Worm (Caenorhabditis elegans) whole organism, L1 larva: ENCODE data around the gene pqn-96.

ENCODE experiments used
- C34B4.2 ChIP-seq: sonication (generic microtip); optimal IDR thresholded peaks from 2 replicates; lab custom pipeline; 2017; ENCODE audit warnings: mild to moderate bottlenecking, missing genetic modification characterization, missing compliant biosample characterization
- Y116A8C.19 ChIP-seq: sonication (generic microtip); optimal IDR thresholded peaks from 2 replicates; lab custom pipeline; 2016; ENCODE audit warnings: missing compliant biosample characterization, missing genetic modification characterization, borderline replicate concordance
- ama-1 ChIP-seq: fragments of 150-350 bp; optimal IDR thresholded peaks from 2 replicates; lab custom pipeline; 2014
- ceh-82 ChIP-seq, 3 experiments: fragments of 150-350 bp in 1 of 3; sonication (generic microtip) in 2 of 3; optimal IDR thresholded peaks; 2 replicates each; lab custom pipeline; 2014 to 2017; ENCODE audit warnings: missing biosample characterization in 3 of 3, missing genetic modification characterization in 3 of 3
- ceh-90 ChIP-seq: sonication (generic microtip); optimal IDR thresholded peaks from 2 replicates; lab custom pipeline; 2016; ENCODE audit warnings: missing genetic modification characterization, missing compliant biosample characterization
- dpl-1 ChIP-seq, 3 experiments: fragments of 150-350 bp in 2 of 3; sonication (generic microtip) in 1 of 3; optimal IDR thresholded peaks; 2 replicates each; lab custom pipeline; 2014 to 2017; ENCODE audit warnings: missing biosample characterization in 3 of 3, missing genetic modification characterization in 3 of 3, missing genetic modification reagents in 3 of 3
- efl-1 ChIP-seq, 4 experiments: fragments of 150-350 bp; optimal IDR thresholded peaks in 3 of 4; peaks in 1 of 4; 1 replicate in 1 of 4; 2 replicates in 3 of 4; lab custom pipeline; 2014; ENCODE audit warnings: missing biosample characterization in 2 of 4, missing genetic modification characterization in 2 of 4, missing genetic modification reagents in 2 of 4
- egl-13 ChIP-seq: sonication (generic microtip); optimal IDR thresholded peaks from 2 replicates; lab custom pipeline; 2016; ENCODE audit warnings: missing genotype, missing genetic modification reagents, missing genetic modification characterization, missing compliant biosample characterization
- elt-2 ChIP-seq: sonication (generic microtip); optimal IDR thresholded peaks from 2 replicates; lab custom pipeline; 2016; ENCODE audit warnings: missing genetic modification characterization, mild to moderate bottlenecking, inconsistent platforms, missing compliant biosample characterization, missing genetic modification reagents
- fkh-10 ChIP-seq: sonication (generic microtip); optimal IDR thresholded peaks from 2 replicates; lab custom pipeline; 2017; ENCODE audit warnings: missing biosample characterization, missing genetic modification reagents, missing genetic modification characterization
- fkh-8 ChIP-seq: sonication (generic microtip); optimal IDR thresholded peaks from 2 replicates; lab custom pipeline; 2016; ENCODE audit warnings: mild to moderate bottlenecking, missing genetic modification characterization, missing compliant biosample characterization
- isw-1 ChIP-seq: fragments of 200-800 bp; sonication (Bioruptor generic); IDR thresholded peaks from 2 replicates; pipeline ENCODE4 v1.3.6; 2022; ENCODE audit warnings: missing genetic modification characterization, missing compliant biosample characterization
- jun-1 ChIP-seq: fragments of 150-350 bp; optimal IDR thresholded peaks from 2 replicates; lab custom pipeline; 2014; ENCODE audit warnings: missing biosample characterization, missing genetic modification reagents, missing genetic modification characterization
- lin-13 ChIP-seq: fragments of 150-350 bp; optimal IDR thresholded peaks from 2 replicates; lab custom pipeline; 2014; ENCODE audit warnings: missing biosample characterization, missing genetic modification reagents, missing genetic modification characterization
- lin-14 ChIP-seq: fragments of 200-800 bp; sonication (Bioruptor generic); optimal IDR thresholded peaks from 2 replicates; lab custom pipeline; 2018; ENCODE audit warnings: mild to moderate bottlenecking, missing genetic modification characterization, moderate library complexity, missing compliant biosample characterization
- lir-3 ChIP-seq: sonication (generic microtip); optimal IDR thresholded peaks from 2 replicates; lab custom pipeline; 2016; ENCODE audit warnings: mild to moderate bottlenecking, missing genetic modification characterization, moderate library complexity, missing compliant biosample characterization; ENCODE audit not compliant: poor library complexity
- mdl-1 ChIP-seq, 2 experiments: fragments of 150-350 bp; optimal IDR thresholded peaks; 2 replicates each; lab custom pipeline; 2014 to 2017; ENCODE audit warnings: missing biosample characterization in 2 of 2, missing genetic modification characterization in 2 of 2, inconsistent platforms in 1 of 2
- nhr-11 ChIP-seq: fragments of 150-350 bp; optimal IDR thresholded peaks from 2 replicates; lab custom pipeline; 2014; ENCODE audit warnings: missing biosample characterization, missing genetic modification characterization
- nhr-19 ChIP-seq: fragments of 200-800 bp; sonication (Bioruptor generic); conservative IDR thresholded peaks from 2 replicates; pipeline ENCODE4 v1.3.6; 2022; ENCODE audit warnings: missing genetic modification characterization, missing compliant biosample characterization
- nhr-20 ChIP-seq: sonication (generic microtip); optimal IDR thresholded peaks from 2 replicates; lab custom pipeline; 2016; ENCODE audit warnings: mild to moderate bottlenecking, missing genetic modification characterization, missing compliant biosample characterization
- nhr-237 ChIP-seq: fragments of 150-350 bp; optimal IDR thresholded peaks from 2 replicates; lab custom pipeline; 2014; ENCODE audit warnings: missing biosample characterization, missing genetic modification characterization
- nhr-47 ChIP-seq: sonication (generic microtip); optimal IDR thresholded peaks from 2 replicates; lab custom pipeline; 2016; ENCODE audit warnings: mild to moderate bottlenecking, missing genetic modification characterization, moderate library complexity, missing compliant biosample characterization
- nhr-71 ChIP-seq: sonication (generic microtip); optimal IDR thresholded peaks from 2 replicates; lab custom pipeline; 2016; ENCODE audit warnings: mild to moderate bottlenecking, missing genetic modification characterization, moderate library complexity, missing compliant biosample characterization
- nhr-76 ChIP-seq: sonication (generic microtip); optimal IDR thresholded peaks from 2 replicates; lab custom pipeline; 2017; ENCODE audit warnings: missing biosample characterization, missing genetic modification characterization
- nhr-77 ChIP-seq: fragments of 150-350 bp; optimal IDR thresholded peaks from 2 replicates; lab custom pipeline; 2014; ENCODE audit warnings: missing biosample characterization, missing genetic modification characterization
- nhr-84 ChIP-seq: sonication (generic microtip); optimal IDR thresholded peaks from 2 replicates; lab custom pipeline; 2017; ENCODE audit warnings: missing biosample characterization, missing genetic modification characterization
- nhr-90 ChIP-seq: sonication (generic microtip); optimal IDR thresholded peaks from 2 replicates; lab custom pipeline; 2016; ENCODE audit warnings: mild to moderate bottlenecking, missing genetic modification characterization, missing compliant biosample characterization; ENCODE audit not compliant: poor library complexity
- pax-3 ChIP-seq: fragments of 200-800 bp; sonication (Bioruptor generic); optimal IDR thresholded peaks from 2 replicates; lab custom pipeline; 2018; ENCODE audit warnings: mild to moderate bottlenecking, missing genetic modification characterization, moderate library complexity, missing compliant biosample characterization
- pqm-1 ChIP-seq: sonication (generic microtip); optimal IDR thresholded peaks from 3 replicates; lab custom pipeline; 2017; ENCODE audit warnings: missing biosample characterization, missing genetic modification characterization
- skn-1 ChIP-seq: fragments of 150-350 bp; optimal IDR thresholded peaks from 2 replicates; lab custom pipeline; 2014; ENCODE audit warnings: missing biosample characterization, missing genetic modification characterization
- sptf-1 ChIP-seq: fragments of 150-350 bp; optimal IDR thresholded peaks from 2 replicates; lab custom pipeline; 2014; ENCODE audit warnings: missing biosample characterization, missing genetic modification characterization
- swsn-7 ChIP-seq: sonication (generic microtip); optimal IDR thresholded peaks from 2 replicates; lab custom pipeline; 2016; ENCODE audit warnings: missing genetic modification characterization, missing compliant biosample characterization
- tbx-2 ChIP-seq: sonication (generic microtip); optimal IDR thresholded peaks from 2 replicates; lab custom pipeline; 2016; ENCODE audit warnings: missing genetic modification characterization, missing compliant biosample characterization
- tlp-1 ChIP-seq: fragments of 150-350 bp; optimal IDR thresholded peaks from 2 replicates; lab custom pipeline; 2014; ENCODE audit warnings: missing biosample characterization, missing genetic modification characterization
- unc-130 ChIP-seq: fragments of 150-350 bp; optimal IDR thresholded peaks from 2 replicates; lab custom pipeline; 2017; ENCODE audit warnings: missing biosample characterization, missing genetic modification characterization, inconsistent platforms
- unc-30 ChIP-seq: sonication (generic microtip); optimal IDR thresholded peaks from 2 replicates; lab custom pipeline; 2017; ENCODE audit warnings: missing biosample characterization, missing genetic modification characterization
- unc-86 ChIP-seq: sonication (generic microtip); optimal IDR thresholded peaks from 2 replicates; lab custom pipeline; 2016; ENCODE audit warnings: missing genetic modification characterization, missing compliant biosample characterization
- vab-15 ChIP-seq: sonication (generic microtip); optimal IDR thresholded peaks from 2 replicates; lab custom pipeline; 2017; ENCODE audit warnings: missing genotype, mild to moderate bottlenecking, missing genetic modification characterization, missing compliant biosample characterization
- ztf-4 ChIP-seq: fragments of 150-350 bp; optimal IDR thresholded peaks from 2 replicates; lab custom pipeline; 2014; ENCODE audit warnings: missing biosample characterization, missing genetic modification characterization

Gene pqn-96

DNA sequence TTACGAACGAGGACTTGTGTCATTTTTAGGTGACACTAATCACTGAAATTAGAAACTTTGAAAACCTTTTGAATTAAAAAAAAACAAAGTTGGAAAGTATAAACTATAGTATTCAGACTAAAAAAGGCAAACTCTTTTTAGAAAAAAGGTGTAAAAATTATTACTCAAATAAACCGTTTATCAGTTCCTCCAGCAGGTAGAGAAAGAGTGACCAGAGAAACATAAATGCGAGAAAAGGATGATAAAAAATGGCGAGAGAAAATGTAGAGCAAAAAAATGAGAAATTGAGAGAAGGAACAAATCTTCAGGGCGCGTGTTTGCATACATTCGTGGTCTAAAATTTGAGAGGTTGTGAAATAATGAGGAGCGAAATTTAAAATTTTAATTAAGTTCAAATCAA lies 37.3 kb downstream of the pqn-96 start, which contains the start of gene lap-1:
Gene lap-1, minus strand, starts transcription at position 42 of the 400 bp plus-strand sequence.
- TF ChIP-seq elt-2 (tag; lab: Kevin White, UChicago): no peak
- no peak for TF ChIP-seq ceh-82 (tag; optimal IDR thresholded peaks at IDR 0.05; lab: Kevin White, UChicago)
- no peak for TF ChIP-seq fkh-8 (tag; lab: Kevin White, UChicago)
- TF ChIP-seq unc-30 (tag; lab: Kevin White, UChicago): no peak
- TF ChIP-seq pax-3: no peak
- TF ChIP-seq nhr-19 (GFP tag; lab: Robert Waterston, UW): no peak
- no peak for TF ChIP-seq egl-13 (tag; lab: Kevin White, UChicago)
- no peak for TF ChIP-seq swsn-7 (tag; lab: Kevin White, UChicago)
- TF ChIP-seq isw-1 (GFP tag; lab: Robert Waterston, UW): no peak
- no peak for TF ChIP-seq dpl-1 (GFP tag; optimal IDR thresholded peaks at IDR 0.05; lab: Kevin White, UChicago)
- TF ChIP-seq unc-86 (tag; lab: Kevin White, UChicago): no peak
- TF ChIP-seq skn-1: no peak
- no peak for TF ChIP-seq lir-3 (tag; lab: Kevin White, UChicago)
- TF ChIP-seq nhr-237: no peak
- no peak for TF ChIP-seq unc-130 (tag; lab: Kevin White, UChicago)
- TF ChIP-seq nhr-71 (tag; lab: Kevin White, UChicago): no peak
- no peak for TF ChIP-seq lin-14
- no peak for TF ChIP-seq ama-1 (lab: Kevin White, UChicago)

- TF ChIP-seq sptf-1 (no peak), efl-1 (optimal IDR thresholded peaks at IDR 0.05; lab: Kevin White, UChicago) (no peak), efl-1 (GFP tag; optimal IDR thresholded peaks at IDR 0.05 in 1 of 2; lab: Kevin White, UChicago) (peak in 1 of 2 experiments; percentile 78), nhr-84 (tag; lab: Kevin White, UChicago) (no peak), pqm-1 (tag; lab: Kevin White, UChicago) (peak; percentile 97), mdl-1 (tag; optimal IDR thresholded peaks at IDR 0.05; lab: Kevin White, UChicago) (peak in 1 of 2 experiments; percentile 23), lin-14 (peak; percentile 7), jun-1 (tag; lab: Kevin White, UChicago) (peak; percentile 44), nhr-71 (tag; lab: Kevin White, UChicago) (peak; percentile 11), vab-15 (tag; lab: Kevin White, UChicago) (no peak), nhr-20 (tag; lab: Kevin White, UChicago) (peak; percentile 26), elt-2 (tag; lab: Kevin White, UChicago) (peak; percentile 97), tlp-1 (tag; lab: Kevin White, UChicago) (peak; percentile 79), ceh-90 (tag; lab: Kevin White, UChicago) (no peak), lin-13 (no peak)
Measured at ce11 chrIII:8400478-8400877, 38.7 kb downstream of the pqn-96 start.

DNA sequence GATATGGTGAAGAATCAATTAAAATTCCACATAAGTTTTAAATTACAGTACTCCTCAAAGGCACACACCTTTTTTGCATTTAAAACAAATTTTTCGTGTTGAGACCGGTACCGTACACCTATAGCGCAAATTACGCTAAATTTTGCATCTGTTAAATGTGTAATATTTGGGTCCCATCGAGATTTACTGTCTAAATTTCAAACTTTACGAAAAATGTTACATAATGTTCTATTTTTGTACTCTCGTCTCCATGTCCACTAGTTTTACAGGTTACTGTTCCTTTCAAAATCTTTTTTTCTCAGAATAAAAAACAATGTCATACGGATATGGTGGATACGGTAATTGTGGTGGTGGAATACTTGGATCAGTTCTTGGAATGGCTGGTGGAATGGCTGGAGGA lies 40.8 kb downstream of the pqn-96 start, which contains the start of gene ZK353.2:
Gene ZK353.2, plus strand, starts transcription at position 301 of the 400 bp plus-strand sequence.
- TF ChIP-seq dpl-1 (GFP tag; optimal IDR thresholded peaks at IDR 0.05; lab: Kevin White, UChicago) (no peak), nhr-90 (no peak), tbx-2 (tag; lab: Kevin White, UChicago) (no peak), C34B4.2 (tag; lab: Kevin White, UChicago) (no peak), nhr-77 (no peak), ztf-4 (no peak), nhr-11 (tag; lab: Kevin White, UChicago) (no peak)

ce11 chrIII:8395685-8396084 lies 43.5 kb downstream of the pqn-96 start, which contains the start of gene ZK353.3:
Gene ZK353.3, plus strand, starts transcription at chrIII:8395985.
- TF ChIP-seq nhr-47 (no peak), egl-13 (tag; lab: Kevin White, UChicago) (no peak), fkh-10 (no peak), nhr-90 (no peak), nhr-76 (no peak), lir-3 (tag; lab: Kevin White, UChicago) (no peak), Y116A8C.19 (no peak)
